Worm (Caenorhabditis elegans) whole organism, L4 larva: ENCODE data around the gene T13A10.2.

Experiments
- F37D6.2 ChIP-seq: sonication (generic microtip); optimal IDR thresholded peaks from 2 replicates; lab custom pipeline; 2016; ENCODE audit warnings: mild to moderate bottlenecking, missing genetic modification characterization, missing compliant biosample characterization
- T20F7.1 ChIP-seq: fragments of 200-800 bp; sonication (Bioruptor generic); optimal IDR thresholded peaks from 2 replicates; lab custom pipeline; 2018; ENCODE audit warnings: mild to moderate bottlenecking, missing genetic modification characterization, missing compliant biosample characterization
- hlh-30 ChIP-seq: sonication (generic microtip); optimal IDR thresholded peaks from 2 replicates; lab custom pipeline; 2017; ENCODE audit warnings: antibody characterized with exemption, mild to moderate bottlenecking, missing genetic modification characterization, missing compliant biosample characterization; ENCODE audit not compliant: insufficient read depth
- jun-1 ChIP-seq: fragments of 150-350 bp; optimal IDR thresholded peaks from 2 replicates; lab custom pipeline; 2014; ENCODE audit warnings: missing biosample characterization, missing genetic modification reagents, missing genetic modification characterization
- lin-13 ChIP-seq: fragments of 150-350 bp; optimal IDR thresholded peaks from 2 replicates; lab custom pipeline; 2014; ENCODE audit warnings: missing biosample characterization, missing genetic modification reagents, missing genetic modification characterization
- skn-1 ChIP-seq: fragments of 150-350 bp; optimal IDR thresholded peaks from 2 replicates; lab custom pipeline; 2014; ENCODE audit warnings: missing biosample characterization, missing genetic modification characterization
- zfp-2 ChIP-seq: sonication (generic microtip); optimal IDR thresholded peaks from 2 replicates; lab custom pipeline; 2016; ENCODE audit warnings: mild to moderate bottlenecking, missing genetic modification characterization, missing compliant biosample characterization

ce11 chrIV:6266499-6266898 lies 13.4 kb downstream of the T13A10.2 start, which contains the start of gene srv-29:
- TF ChIP-seq hlh-30 (tag; lab: Kevin White, UChicago): no peak
- no peak for TF ChIP-seq lin-13 (GFP tag; lab: Kevin White, UChicago)
- TF ChIP-seq zfp-2 (tag; lab: Kevin White, UChicago): no peak
- no peak for TF ChIP-seq T20F7.1 (GFP tag; lab: Kevin White, UChicago)
- no peak for TF ChIP-seq F37D6.2 (tag; lab: Kevin White, UChicago)
- TF ChIP-seq skn-1 (tag; lab: Kevin White, UChicago): no peak
- no peak for TF ChIP-seq jun-1 (tag; lab: Kevin White, UChicago)
